Worm (Caenorhabditis elegans) whole organism, L3 larva: ENCODE measurements around the gene R09E12.9.
A peak's percentile ranks its signal among the peaks of the same experiment; 100 is the strongest.

ENCODE experiments used
- R02D3.7 ChIP-seq: fragments of 150-350 bp; optimal IDR thresholded peaks from 2 replicates; lab custom pipeline; 2014; ENCODE audit warnings: missing biosample characterization, missing genetic modification characterization
- ZK546.5 ChIP-seq: sonication (generic microtip); optimal IDR thresholded peaks from 2 replicates; lab custom pipeline; 2017; ENCODE audit warnings: missing biosample characterization, missing genetic modification characterization
- aly-2 ChIP-seq: fragments of 150-350 bp; optimal IDR thresholded peaks from 2 replicates; lab custom pipeline; 2014; ENCODE audit warnings: missing biosample characterization, missing genetic modification characterization
- ama-1 ChIP-seq: fragments of 150-350 bp; optimal IDR thresholded peaks from 2 replicates; lab custom pipeline; 2018
- ceh-16 ChIP-seq: sonication (generic microtip); optimal IDR thresholded peaks from 2 replicates; lab custom pipeline; 2017; ENCODE audit warnings: missing biosample characterization, missing genetic modification characterization
- ceh-28 ChIP-seq: fragments of 150-350 bp; optimal IDR thresholded peaks from 2 replicates; lab custom pipeline; 2014; ENCODE audit warnings: missing biosample characterization, missing genetic modification reagents, missing genetic modification characterization
- ceh-82 ChIP-seq: fragments of 150-350 bp; optimal IDR thresholded peaks from 2 replicates; lab custom pipeline; 2014; ENCODE audit warnings: missing biosample characterization, missing genetic modification characterization
- ceh-9 ChIP-seq: sonication (generic microtip); optimal IDR thresholded peaks from 2 replicates; lab custom pipeline; 2018; ENCODE audit warnings: missing biosample characterization, missing genetic modification characterization
- daf-12 ChIP-seq: fragments of 150-350 bp; optimal IDR thresholded peaks from 2 replicates; lab custom pipeline; 2014; ENCODE audit warnings: missing biosample characterization, missing genetic modification reagents, missing genetic modification characterization
- egl-27 ChIP-seq: sonication (generic microtip); optimal IDR thresholded peaks from 4 replicates; lab custom pipeline; 2017; ENCODE audit warnings: missing biosample characterization, missing genetic modification reagents, missing genetic modification characterization
- elt-1 ChIP-seq: fragments of 150-350 bp; optimal IDR thresholded peaks from 2 replicates; lab custom pipeline; 2014; ENCODE audit warnings: missing biosample characterization, missing genetic modification characterization
- elt-2 ChIP-seq: sonication (generic microtip); optimal IDR thresholded peaks from 2 replicates; lab custom pipeline; 2016; ENCODE audit warnings: missing genetic modification reagents, mild to moderate bottlenecking, missing genetic modification characterization, missing compliant biosample characterization
- elt-3 ChIP-seq, 3 experiments: fragments of 150-350 bp in 1 of 3; sonication (generic microtip) in 2 of 3; optimal IDR thresholded peaks; 2 replicates in 2 of 3; 4 replicates in 1 of 3; lab custom pipeline; 2014 to 2017; ENCODE audit warnings: missing biosample characterization in 3 of 3, missing genetic modification characterization in 3 of 3
- eor-1 ChIP-seq, 2 experiments: fragments of 150-350 bp; optimal IDR thresholded peaks; 2 replicates each; lab custom pipeline; 2014 to 2018; ENCODE audit warnings: missing biosample characterization in 2 of 2, missing genetic modification characterization in 2 of 2
- fkh-2 ChIP-seq: fragments of 150-350 bp; optimal IDR thresholded peaks from 2 replicates; lab custom pipeline; 2014; ENCODE audit warnings: missing biosample characterization, missing genetic modification reagents, missing genetic modification characterization
- fos-1 ChIP-seq: fragments of 150-350 bp; optimal IDR thresholded peaks from 2 replicates; lab custom pipeline; 2014; ENCODE audit warnings: missing biosample characterization, missing genetic modification characterization
- jun-1 ChIP-seq: fragments of 150-350 bp; optimal IDR thresholded peaks from 2 replicates; lab custom pipeline; 2014; ENCODE audit warnings: missing biosample characterization, missing genetic modification reagents, missing genetic modification characterization
- lsy-12 ChIP-seq: sonication (generic microtip); optimal IDR thresholded peaks from 2 replicates; lab custom pipeline; 2016; ENCODE audit warnings: mild to moderate bottlenecking, missing genetic modification characterization, missing compliant biosample characterization
- mml-1 ChIP-seq: fragments of 150-350 bp; sonication (generic microtip); optimal IDR thresholded peaks from 3 replicates; lab custom pipeline; 2014; ENCODE audit warnings: missing biosample characterization, missing genetic modification characterization
- nfya-1 ChIP-seq: sonication (generic microtip); optimal IDR thresholded peaks from 2 replicates; lab custom pipeline; 2017; ENCODE audit warnings: missing genetic modification characterization, mild to moderate bottlenecking, missing compliant biosample characterization, antibody characterized with exemption, moderate library complexity; ENCODE audit not compliant: insufficient read depth
- nhr-11 ChIP-seq: fragments of 150-350 bp; optimal IDR thresholded peaks from 2 replicates; lab custom pipeline; 2014; ENCODE audit warnings: missing biosample characterization, missing genetic modification characterization
- nhr-12 ChIP-seq: fragments of 150-350 bp; optimal IDR thresholded peaks from 2 replicates; lab custom pipeline; 2014; ENCODE audit warnings: missing biosample characterization, missing genetic modification characterization
- nhr-23 ChIP-seq: fragments of 150-350 bp; optimal IDR thresholded peaks from 2 replicates; lab custom pipeline; 2014; ENCODE audit warnings: missing biosample characterization, missing genetic modification reagents, missing genetic modification characterization
- nhr-25 ChIP-seq: sonication (generic microtip); optimal IDR thresholded peaks from 2 replicates; lab custom pipeline; 2017; ENCODE audit warnings: missing biosample characterization, missing genetic modification characterization
- nhr-28 ChIP-seq: fragments of 150-350 bp; optimal IDR thresholded peaks from 2 replicates; lab custom pipeline; 2014; ENCODE audit warnings: missing biosample characterization, missing genetic modification characterization
- nhr-43 ChIP-seq: sonication (generic microtip); optimal IDR thresholded peaks from 2 replicates; lab custom pipeline; 2016; ENCODE audit warnings: mild to moderate bottlenecking, missing genetic modification characterization, missing compliant biosample characterization; ENCODE audit not compliant: poor library complexity, severe bottlenecking
- nhr-67 ChIP-seq: fragments of 150-350 bp; optimal IDR thresholded peaks from 2 replicates; lab custom pipeline; 2014; ENCODE audit warnings: missing biosample characterization, missing genetic modification characterization
- nhr-76 ChIP-seq: fragments of 150-350 bp; sonication (generic microtip); optimal IDR thresholded peaks from 5 replicates; lab custom pipeline; 2014; ENCODE audit warnings: missing biosample characterization, missing genetic modification characterization
- pha-4 ChIP-seq: fragments of 150-350 bp; optimal IDR thresholded peaks from 2 replicates; lab custom pipeline; 2014; ENCODE audit warnings: missing biosample characterization, missing genetic modification reagents, missing genetic modification characterization
- pqm-1 ChIP-seq: fragments of 150-350 bp; optimal IDR thresholded peaks from 2 replicates; lab custom pipeline; 2017; ENCODE audit warnings: missing biosample characterization, missing genetic modification characterization, inconsistent platforms
- sea-2 ChIP-seq: fragments of 150-350 bp; sonication (generic microtip); optimal IDR thresholded peaks from 4 replicates; lab custom pipeline; 2014; ENCODE audit warnings: missing biosample characterization, missing genetic modification reagents, missing genetic modification characterization
- snpc-4 ChIP-seq: fragments of 150-350 bp; optimal IDR thresholded peaks from 2 replicates; lab custom pipeline; 2014; ENCODE audit warnings: missing biosample characterization, missing genetic modification characterization
- tbx-2 ChIP-seq: sonication (generic microtip); optimal IDR thresholded peaks from 2 replicates; lab custom pipeline; 2016; ENCODE audit warnings: mild to moderate bottlenecking, missing genetic modification characterization, missing compliant biosample characterization
- unc-39 ChIP-seq: sonication (generic microtip); optimal IDR thresholded peaks from 4 replicates; lab custom pipeline; 2017; ENCODE audit warnings: missing biosample characterization, missing genetic modification characterization
- zag-1 ChIP-seq: fragments of 150-350 bp; optimal IDR thresholded peaks from 2 replicates; lab custom pipeline; 2014; ENCODE audit warnings: missing biosample characterization, missing genetic modification characterization
- ztf-11 ChIP-seq: fragments of 150-350 bp; optimal IDR thresholded peaks from 2 replicates; lab custom pipeline; 2014; ENCODE audit warnings: missing biosample characterization, missing genetic modification characterization
- ztf-4 ChIP-seq: fragments of 150-350 bp; optimal IDR thresholded peaks from 2 replicates; lab custom pipeline; 2014; ENCODE audit warnings: missing biosample characterization, missing genetic modification characterization

The R09E12.9 gene

ce11 chrV:773256-773655, 4.1 kb upstream of the R09E12.9 start, which contains the start of gene sti-1 (continued):
- TF ChIP-seq ZK546.5 (tag; lab: Kevin White, UChicago) (no peak), jun-1 (peak; percentile 65), nfya-1 (tag; lab: Kevin White, UChicago) (peak; percentile 92), aly-2 (tag; lab: Kevin White, UChicago) (no peak), pqm-1 (tag; lab: Kevin White, UChicago) (peak; percentile 63), ztf-11 (tag; lab: Kevin White, UChicago) (no peak), nhr-28 (tag; lab: Kevin White, UChicago) (peak; percentile 1), mml-1 (tag; lab: Kevin White, UChicago) (no peak), elt-1 (tag; lab: Kevin White, UChicago) (no peak), nhr-12 (tag; lab: Kevin White, UChicago) (no peak), egl-27 (no peak), elt-2 (peak; percentile 42), sea-2 (no peak), nhr-25 (tag; lab: Kevin White, UChicago) (peak; percentile 73), zag-1 (tag; lab: Kevin White, UChicago) (no peak), ceh-16 (tag; lab: Kevin White, UChicago) (no peak), ceh-28 (tag; lab: Kevin White, UChicago) (peak; percentile 72), snpc-4 (tag; lab: Kevin White, UChicago) (peak; percentile 73)

- TF ChIP-seq nhr-11 = no peak
- no peak for TF ChIP-seq snpc-4 (tag; lab: Kevin White, UChicago)
- TF ChIP-seq ceh-82 (tag; lab: Kevin White, UChicago) = no peak
- TF ChIP-seq ceh-28 (tag; lab: Kevin White, UChicago) = no peak
- no peak for TF ChIP-seq nhr-76 (tag; lab: Kevin White, UChicago)
- TF ChIP-seq fkh-2 (tag; lab: Kevin White, UChicago) = no peak
- no peak for TF ChIP-seq ztf-11 (tag; lab: Kevin White, UChicago)
- TF ChIP-seq nhr-28 (tag; lab: Kevin White, UChicago) = no peak
- TF ChIP-seq mml-1 (tag; lab: Kevin White, UChicago) = no peak
- TF ChIP-seq nhr-67 (tag; lab: Kevin White, UChicago) = no peak
- TF ChIP-seq elt-3 (tag; optimal IDR thresholded peaks at IDR 0.05; lab: Kevin White, UChicago) = no peak
- no peak for TF ChIP-seq ceh-9
- TF ChIP-seq ZK546.5 (tag; lab: Kevin White, UChicago) = no peak
- no peak for TF ChIP-seq eor-1 (tag; optimal IDR thresholded peaks at IDR 0.05; lab: Kevin White, UChicago)
Observed at ce11 chrV:774341-774740, 3.1 kb upstream of the R09E12.9 start.

ce11 chrV:774875-775359, 2.5 kb upstream of the R09E12.9 start, which contains the start of gene srbc-58:
TSS of gene srbc-58 (plus strand) at chrV:774995.
- TF ChIP-seq daf-12 (tag; lab: Kevin White, UChicago) (no peak), elt-2 (peak; percentile 21), tbx-2 (tag; lab: Kevin White, UChicago) (peak; percentile 16), ztf-4 (tag; lab: Kevin White, UChicago) (no peak), R02D3.7 (tag; lab: Kevin White, UChicago) (peak; percentile 54), elt-1 (tag; lab: Kevin White, UChicago) (no peak), ztf-11 (tag; lab: Kevin White, UChicago) (no peak), pha-4 (tag; lab: Kevin White, UChicago) (peak; percentile 21), fos-1 (tag; lab: Kevin White, UChicago) (no peak), ama-1 (lab: Kevin White, UChicago) (peak; percentile 93), nhr-23 (no peak), ceh-9 (no peak), lsy-12 (tag; lab: Kevin White, UChicago) (no peak), nhr-25 (tag; lab: Kevin White, UChicago) (peak; percentile 25)
- TF ChIP-seq, all 47 proteins: peak for 6

- no peak for TF ChIP-seq nhr-12 (tag; lab: Kevin White, UChicago)
- TF ChIP-seq fkh-2 (tag; lab: Kevin White, UChicago) = no peak
- no peak for TF ChIP-seq unc-39 (tag; lab: Kevin White, UChicago)
- TF ChIP-seq R02D3.7 (tag; lab: Kevin White, UChicago) = no peak
- no peak for TF ChIP-seq mml-1 (tag; lab: Kevin White, UChicago)
- no peak for TF ChIP-seq ztf-4 (tag; lab: Kevin White, UChicago)
- TF ChIP-seq elt-3 (tag; optimal IDR thresholded peaks at IDR 0.05; lab: Kevin White, UChicago) = no peak
- no peak for TF ChIP-seq nhr-11
- no peak for TF ChIP-seq ceh-28 (tag; lab: Kevin White, UChicago)
- TF ChIP-seq nhr-23 = no peak
- TF ChIP-seq elt-2 = no peak
- no peak for TF ChIP-seq nhr-43
- no peak for TF ChIP-seq nhr-76 (tag; lab: Kevin White, UChicago)
- TF ChIP-seq ztf-11 (tag; lab: Kevin White, UChicago) = no peak
- no peak for TF ChIP-seq eor-1 (tag; optimal IDR thresholded peaks at IDR 0.05; lab: Kevin White, UChicago)
- TF ChIP-seq, all 47 proteins: peak for 0
Observed at ce11 chrV:778339-778738, 939 bp downstream of the R09E12.9 start, which contains the start of gene srbc-59. TSS of gene srbc-59 (plus strand) at chrV:778639.
